Fruit fly (Drosophila melanogaster) whole organism, adult: ENCODE data around the gene CG9919.

ENCODE experiments used
- CG12768 ChIP-seq: fragments of 200-800 bp; sonication (Bioruptor generic); optimal IDR thresholded peaks from 2 replicates; lab custom pipeline; 2017; ENCODE audit warnings: missing biosample characterization, missing genetic modification characterization, mild to moderate bottlenecking, moderate library complexity, missing genetic modification reagents
- CG1620 ChIP-seq: fragments of 200-800 bp; sonication (Bioruptor generic); optimal IDR thresholded peaks from 2 replicates; lab custom pipeline; 2016; ENCODE audit warnings: missing biosample characterization, missing genetic modification characterization
- CG7101 ChIP-seq: fragments of 200-800 bp; sonication (Bioruptor generic); optimal IDR thresholded peaks from 2 replicates; lab custom pipeline; 2018; ENCODE audit warnings: missing biosample characterization, mild to moderate bottlenecking, missing genetic modification characterization, moderate library complexity
- cic ChIP-seq: fragments of 200-800 bp; sonication (Bioruptor generic); optimal IDR thresholded peaks from 2 replicates; lab custom pipeline; 2017; ENCODE audit warnings: missing biosample characterization, mild to moderate bottlenecking, missing genetic modification characterization, moderate library complexity
- kay ChIP-seq: fragments of 200-800 bp; sonication (Bioruptor generic); peaks from one replicate; lab custom pipeline; 2016; ENCODE audit warnings: missing biosample characterization, missing genetic modification characterization, borderline replicate concordance
- tj ChIP-seq: fragments of 200-800 bp; sonication (Bioruptor generic); optimal IDR thresholded peaks from 3 replicates; lab custom pipeline; 2017; ENCODE audit warnings: missing biosample characterization, mild to moderate bottlenecking, missing genetic modification characterization, moderate library complexity
- toe ChIP-seq: fragments of 200-800 bp; sonication (Bioruptor generic); optimal IDR thresholded peaks from 2 replicates; lab custom pipeline; 2016; ENCODE audit warnings: missing biosample characterization, missing genetic modification characterization

dm6 chrX:16333434-16334141 is 3.0 kb upstream of the CG9919 start, which contains the start of the genes CG9921 and Dsp1:
- TF ChIP-seq CG1620, result peak; percentile 16
- peak; percentile 38 for TF ChIP-seq CG12768 (GFP tag; lab: Kevin White, UChicago)
- TF ChIP-seq CG7101, result peak; percentile 1
- no peak for TF ChIP-seq tj
- TF ChIP-seq kay, result peak; percentile 6
- peak; percentile 96 for TF ChIP-seq cic (GFP tag; lab: Kevin White, UChicago)
- no peak for TF ChIP-seq toe
